Fruit fly (Drosophila melanogaster) whole organism, embryonic: ENCODE data around the gene se.
A peak's percentile ranks its signal among the peaks of the same experiment; 100 is the strongest.

ENCODE experiments used
- Abd-B ChIP-seq: fragments of 200-800 bp; sonication (Bioruptor generic); optimal IDR thresholded peaks from 2 replicates; lab custom pipeline; 2018; ENCODE audit warnings: missing biosample characterization, mild to moderate bottlenecking, missing genetic modification characterization, moderate library complexity
- Atf-2 ChIP-seq: fragments of 200-800 bp; sonication (Bioruptor generic); optimal IDR thresholded peaks from 2 replicates; lab custom pipeline; 2016; ENCODE audit warnings: missing biosample characterization, missing genetic modification characterization
- Atf6 ChIP-seq: fragments of 200-800 bp; sonication (Bioruptor generic); IDR thresholded peaks from 2 replicates; pipeline ENCODE4 v1.3.6; 2022; ENCODE audit warnings: missing biosample characterization, missing genetic modification characterization
- B-H1 ChIP-seq: fragments of 200-800 bp; sonication (Bioruptor generic); IDR thresholded peaks from 3 replicates; pipeline ENCODE4 v1.3.6; 2022; ENCODE audit warnings: missing biosample characterization, missing genetic modification characterization
- CG10979 ChIP-seq: fragments of 200-800 bp; sonication (Bioruptor generic); optimal IDR thresholded peaks from 2 replicates; lab custom pipeline; 2018; ENCODE audit warnings: missing biosample characterization, mild to moderate bottlenecking, missing genetic modification characterization, moderate library complexity
- CG11398 ChIP-seq: fragments of 200-800 bp; sonication (Bioruptor generic); optimal IDR thresholded peaks from 2 replicates; lab custom pipeline; 2016; ENCODE audit warnings: missing biosample characterization, missing genetic modification characterization
- CG12155 ChIP-seq: fragments of 200-800 bp; sonication (Bioruptor generic); optimal IDR thresholded peaks from 3 replicates; lab custom pipeline; 2016; ENCODE audit warnings: missing biosample characterization, missing genetic modification characterization
- CG13287 ChIP-seq: fragments of 200-800 bp; sonication (Bioruptor generic); IDR thresholded peaks from 2 replicates; pipeline ENCODE4 v1.3.6; 2022; ENCODE audit warnings: missing biosample characterization, missing genetic modification characterization; ENCODE audit not compliant: partially characterized antibody
- CG14441 ChIP-seq: fragments of 200-800 bp; sonication (Bioruptor generic); IDR thresholded peaks from 2 replicates; pipeline ENCODE4 v1.3.6; 2022; ENCODE audit warnings: missing biosample characterization, missing genetic modification characterization
- CG14965 ChIP-seq: fragments of 200-800 bp; sonication (Bioruptor generic); optimal IDR thresholded peaks from 2 replicates; lab custom pipeline; 2016; ENCODE audit warnings: missing biosample characterization, missing genetic modification characterization, borderline replicate concordance
- CG15269 ChIP-seq: fragments of 200-800 bp; sonication (Bioruptor generic); optimal IDR thresholded peaks from 2 replicates; lab custom pipeline; 2018; ENCODE audit warnings: missing biosample characterization, mild to moderate bottlenecking, missing genetic modification characterization, moderate library complexity
- CG16863 ChIP-seq: fragments of 200-800 bp; sonication (Bioruptor generic); optimal IDR thresholded peaks from 3 replicates; lab custom pipeline; 2016; ENCODE audit warnings: missing biosample characterization, missing genetic modification characterization
- CG17612 ChIP-seq: fragments of 200-800 bp; sonication (Bioruptor generic); IDR thresholded peaks from 2 replicates; pipeline ENCODE4 v1.3.6; 2022; ENCODE audit warnings: missing biosample characterization, missing genetic modification characterization
- CG18599 ChIP-seq: fragments of 200-800 bp; sonication (Bioruptor generic); optimal IDR thresholded peaks from 3 replicates; lab custom pipeline; 2017; ENCODE audit warnings: missing biosample characterization, missing genetic modification characterization, mild to moderate bottlenecking, moderate library complexity, missing genetic modification reagents
- CG18619 ChIP-seq: fragments of 200-800 bp; sonication (Bioruptor generic); optimal IDR thresholded peaks from 3 replicates; lab custom pipeline; 2017; ENCODE audit warnings: missing biosample characterization, mild to moderate bottlenecking, missing genetic modification characterization
- CG2120 ChIP-seq: fragments of 200-800 bp; sonication (Bioruptor generic); optimal IDR thresholded peaks from 3 replicates; lab custom pipeline; 2016; ENCODE audit warnings: missing biosample characterization, missing genetic modification characterization
- CG30431 ChIP-seq: fragments of 200-800 bp; sonication (Bioruptor generic); optimal IDR thresholded peaks from 2 replicates; lab custom pipeline; 2017; ENCODE audit warnings: missing biosample characterization, missing genetic modification characterization
- CG4820 ChIP-seq: fragments of 200-800 bp; sonication (Bioruptor generic); optimal IDR thresholded peaks from 3 replicates; lab custom pipeline; 2016; ENCODE audit warnings: missing biosample characterization, missing genetic modification characterization
- CG6689 ChIP-seq: fragments of 200-800 bp; sonication (Bioruptor generic); IDR thresholded peaks from 2 replicates; pipeline ENCODE4 v1.3.6; 2022; ENCODE audit warnings: missing biosample characterization, missing genetic modification characterization
- CG7271 ChIP-seq: fragments of 200-800 bp; sonication (Bioruptor generic); optimal IDR thresholded peaks from 2 replicates; lab custom pipeline; 2018; ENCODE audit warnings: missing biosample characterization, mild to moderate bottlenecking, missing genetic modification characterization, moderate library complexity
- CG7357 ChIP-seq: fragments of 200-800 bp; sonication (Bioruptor generic); IDR thresholded peaks from 3 replicates; pipeline ENCODE4 v1.3.6; 2022; ENCODE audit warnings: missing biosample characterization, missing genetic modification characterization
- CG7839 ChIP-seq: fragments of 200-800 bp; sonication (Bioruptor generic); optimal IDR thresholded peaks from 3 replicates; lab custom pipeline; 2018; ENCODE audit warnings: missing biosample characterization, mild to moderate bottlenecking, missing genetic modification characterization, moderate library complexity
- CG9797 ChIP-seq: fragments of 200-800 bp; sonication (Bioruptor generic); optimal IDR thresholded peaks from 3 replicates; lab custom pipeline; 2018; ENCODE audit warnings: missing biosample characterization, mild to moderate bottlenecking, missing genetic modification characterization
- Dad ChIP-seq: fragments of 200-800 bp; sonication (Bioruptor generic); optimal IDR thresholded peaks from 3 replicates; lab custom pipeline; 2016; ENCODE audit warnings: missing biosample characterization, missing genetic modification characterization
- Dip2 ChIP-seq: fragments of 200-800 bp; sonication (Bioruptor generic); IDR thresholded peaks from 2 replicates; pipeline ENCODE4 v1.3.6; 2022; ENCODE audit warnings: missing biosample characterization, missing genetic modification characterization
- Eip74EF ChIP-seq, 2 experiments: fragments of 200-800 bp in 1 of 2; fragments of >200 bp in 1 of 2; sonication (Bioruptor generic) in 1 of 2; optimal IDR thresholded peaks; 2 replicates each; lab custom pipeline; 2017 to 2019; ENCODE audit warnings: missing biosample characterization in 2 of 2, missing genetic modification characterization in 2 of 2, mild to moderate bottlenecking in 1 of 2, moderate library complexity in 1 of 2
- Ets97D ChIP-seq: fragments of 200-800 bp; sonication (Bioruptor generic); optimal IDR thresholded peaks from 3 replicates; lab custom pipeline; 2016; ENCODE audit warnings: missing biosample characterization, missing genetic modification characterization
- HmgZ ChIP-seq: fragments of 200-800 bp; sonication (Bioruptor generic); optimal IDR thresholded peaks from 2 replicates; lab custom pipeline; 2018; ENCODE audit warnings: missing biosample characterization, mild to moderate bottlenecking, missing genetic modification characterization
- Optix ChIP-seq: fragments of 200-800 bp; sonication (Bioruptor generic); IDR thresholded peaks from 3 replicates; pipeline ENCODE4 v1.3.6; 2022; ENCODE audit warnings: missing biosample characterization, missing genetic modification characterization
- Ptx1 ChIP-seq: fragments of 200-800 bp; sonication (Bioruptor generic); IDR thresholded peaks from 2 replicates; pipeline ENCODE4 v1.3.6; 2022; ENCODE audit warnings: missing biosample characterization, missing genetic modification characterization
- Rfx ChIP-seq: fragments of 200-800 bp; sonication (Bioruptor generic); IDR thresholded peaks from 2 replicates; pipeline ENCODE4 v1.3.6; 2022; ENCODE audit warnings: missing biosample characterization, missing genetic modification characterization
- Rx ChIP-seq: fragments of 200-800 bp; sonication (Bioruptor generic); IDR thresholded peaks from 2 replicates; pipeline ENCODE4 v1.3.6; 2022; ENCODE audit warnings: missing biosample characterization, missing genetic modification characterization
- ac ChIP-seq: fragments of 200-800 bp; sonication (Bioruptor generic); optimal IDR thresholded peaks from 3 replicates; lab custom pipeline; 2017; ENCODE audit warnings: missing biosample characterization, mild to moderate bottlenecking, missing genetic modification characterization
- amos ChIP-seq: fragments of 200-800 bp; sonication (Bioruptor generic); IDR thresholded peaks from 2 replicates; pipeline ENCODE4 v1.3.6; 2022; ENCODE audit warnings: missing biosample characterization, missing genetic modification characterization; ENCODE audit not compliant: partially characterized antibody
- bowl ChIP-seq: fragments of 200-800 bp; sonication (Bioruptor generic); IDR thresholded peaks from 2 replicates; pipeline ENCODE4 v1.3.6; 2022; ENCODE audit warnings: missing biosample characterization, missing genetic modification characterization
- ci ChIP-seq: fragments of 200-800 bp; sonication (Bioruptor generic); IDR thresholded peaks from 3 replicates; pipeline ENCODE4 v1.3.6; 2022; ENCODE audit warnings: missing biosample characterization, missing genetic modification characterization
- crol ChIP-seq: fragments of 200-800 bp; sonication (Bioruptor generic); IDR thresholded peaks from 2 replicates; pipeline ENCODE4 v1.3.6; 2022; ENCODE audit warnings: missing biosample characterization, missing genetic modification characterization
- cwo ChIP-seq: fragments of 200-800 bp; sonication (Bioruptor generic); optimal IDR thresholded peaks from 3 replicates; lab custom pipeline; 2017; ENCODE audit warnings: missing biosample characterization, missing genetic modification characterization, mild to moderate bottlenecking, moderate library complexity, missing genetic modification reagents
- dm ChIP-seq: fragments of 200-800 bp; sonication (Bioruptor generic); optimal IDR thresholded peaks from 3 replicates; lab custom pipeline; 2016; ENCODE audit warnings: missing biosample characterization, missing genetic modification characterization
- dpn ChIP-seq, 2 experiments: fragments of 200-800 bp; sonication (Bioruptor generic); optimal IDR thresholded peaks; 3 replicates each; lab custom pipeline; 2016; ENCODE audit warnings: missing biosample characterization in 2 of 2, missing genetic modification characterization in 2 of 2
- fru ChIP-seq: fragments of >200 bp; optimal IDR thresholded peaks from 2 replicates; lab custom pipeline; 2017
- gcm ChIP-seq: fragments of 200-800 bp; sonication (Bioruptor generic); optimal IDR thresholded peaks from 2 replicates; lab custom pipeline; 2019; ENCODE audit warnings: missing biosample characterization, mild to moderate bottlenecking, missing genetic modification characterization, moderate library complexity
- gsb-n ChIP-seq: fragments of 200-800 bp; sonication (Bioruptor generic); optimal IDR thresholded peaks from 3 replicates; lab custom pipeline; 2018; ENCODE audit warnings: missing biosample characterization, mild to moderate bottlenecking, missing genetic modification characterization
- her ChIP-seq: fragments of 200-800 bp; sonication (Bioruptor generic); optimal IDR thresholded peaks from 2 replicates; lab custom pipeline; 2016; ENCODE audit warnings: missing biosample characterization, missing genetic modification characterization
- kni ChIP-seq: fragments of 200-800 bp; sonication (Bioruptor generic); optimal IDR thresholded peaks from 3 replicates; lab custom pipeline; 2017; ENCODE audit warnings: mild to moderate bottlenecking, missing biosample characterization, missing genetic modification reagents, missing genetic modification characterization
- knrl ChIP-seq: fragments of 200-800 bp; sonication (Bioruptor generic); IDR thresholded peaks from 3 replicates; pipeline ENCODE4 v1.3.6; 2022; ENCODE audit warnings: missing biosample characterization, missing genetic modification characterization; ENCODE audit not compliant: partially characterized antibody
- pho ChIP-seq: fragments of 200-800 bp; sonication (Bioruptor generic); optimal IDR thresholded peaks from 2 replicates; lab custom pipeline; 2016; ENCODE audit warnings: missing biosample characterization, missing genetic modification characterization
- sim ChIP-seq: fragments of 200-800 bp; sonication (Bioruptor generic); IDR thresholded peaks from 2 replicates; pipeline ENCODE4 v1.3.6; 2022; ENCODE audit warnings: missing biosample characterization, missing genetic modification characterization
- sob ChIP-seq: fragments of 200-800 bp; sonication (Bioruptor generic); IDR thresholded peaks from 2 replicates; pipeline ENCODE4 v1.3.6; 2022; ENCODE audit warnings: missing biosample characterization, missing genetic modification characterization
- stwl ChIP-seq: fragments of 200-800 bp; sonication (Bioruptor generic); optimal IDR thresholded peaks from 3 replicates; lab custom pipeline; 2018; ENCODE audit warnings: missing biosample characterization, mild to moderate bottlenecking, missing genetic modification characterization, moderate library complexity
- trem ChIP-seq: fragments of 200-800 bp; optimal IDR thresholded peaks from 3 replicates; lab custom pipeline; 2019; ENCODE audit warnings: missing biosample characterization, mild to moderate bottlenecking, missing genetic modification characterization, moderate library complexity
- unc-4 ChIP-seq: fragments of 200-800 bp; sonication (Bioruptor generic); IDR thresholded peaks from 2 replicates; pipeline ENCODE4 v1.3.6; 2022; ENCODE audit warnings: missing biosample characterization, missing genetic modification characterization; ENCODE audit not compliant: partially characterized antibody

The se gene

dm6 chr3L:8553125-8553524, 32.8 kb downstream of the se start (continued):
- TF ChIP-seq knrl: no peak
- no peak for TF ChIP-seq Dad (GFP tag; lab: Kevin White, UChicago)
- no peak for TF ChIP-seq CG16863 (GFP tag; lab: Kevin White, UChicago)
- TF ChIP-seq CG18619: no peak
- TF ChIP-seq CG10979 (tag; lab: Kevin White, UChicago): no peak
- no peak for TF ChIP-seq CG14965
- 0 out of 2 replicates have a peak, but pooled peaks have one; percentile 15 for TF ChIP-seq CG6689 (GFP tag; lab: Robert Waterston, UW)
- no peak for TF ChIP-seq CG30431
- no peak for TF ChIP-seq Dip2 (GFP tag; lab: Robert Waterston, UW)
- TF ChIP-seq CG18599: no peak
- no peak for TF ChIP-seq CG7271 (tag; lab: Kevin White, UChicago)
- no peak for TF ChIP-seq kni
- TF ChIP-seq CG7357 (GFP tag; lab: Robert Waterston, UW): no peak
- TF ChIP-seq dm: no peak
- peak; percentile 13 for TF ChIP-seq her (GFP tag; lab: Kevin White, UChicago)
- TF ChIP-seq CG14441: no peak
- TF ChIP-seq Optix (GFP tag; lab: Robert Waterston, UW): no peak
- TF ChIP-seq B-H1 (GFP tag; lab: Robert Waterston, UW): no peak
- TF ChIP-seq fru (lab: Kevin White, UChicago): no peak
- no peak for TF ChIP-seq ac (GFP tag; lab: Kevin White, UChicago)
- TF ChIP-seq Atf-2: no peak
- TF ChIP-seq CG11398: no peak
- no peak for TF ChIP-seq Eip74EF (GFP tag; optimal IDR thresholded peaks at IDR 0.05; lab: Kevin White, UChicago)
- TF ChIP-seq Ets97D: no peak
- TF ChIP-seq CG7839 (tag; lab: Kevin White, UChicago): no peak
- TF ChIP-seq stwl (tag; lab: Kevin White, UChicago): no peak
- TF ChIP-seq CG12155 (GFP tag; lab: Kevin White, UChicago): no peak
- TF ChIP-seq Abd-B: no peak
- no peak for TF ChIP-seq bowl (GFP tag; lab: Robert Waterston, UW)
- no peak for TF ChIP-seq Rx (GFP tag; lab: Robert Waterston, UW)
- no peak for TF ChIP-seq CG9797 (GFP tag; lab: Kevin White, UChicago)
- TF ChIP-seq unc-4: no peak
- TF ChIP-seq cwo: peak; percentile 13
- no peak for TF ChIP-seq gcm (GFP tag; lab: Kevin White, UChicago)
- no peak for TF ChIP-seq CG13287 (GFP tag; lab: Robert Waterston, UW)
- no peak for TF ChIP-seq sim (GFP tag; lab: Robert Waterston, UW)
- TF ChIP-seq Rfx (GFP tag; lab: Robert Waterston, UW): peak; percentile 60
- TF ChIP-seq pho: no peak
- no peak for TF ChIP-seq gsb-n (tag; lab: Kevin White, UChicago)
- TF ChIP-seq CG15269 (tag; lab: Kevin White, UChicago): peak; percentile 3
- TF ChIP-seq CG17612 (GFP tag; lab: Robert Waterston, UW): no peak
- TF ChIP-seq dpn (GFP tag; optimal IDR thresholded peaks at IDR 0.05; lab: Kevin White, UChicago): peak in 1 of 2 experiments; percentile 2
- TF ChIP-seq Atf6 (GFP tag; lab: Robert Waterston, UW): no peak
- no peak for TF ChIP-seq sob (GFP tag; lab: Robert Waterston, UW)
- TF ChIP-seq trem (tag; lab: Kevin White, UChicago): no peak
- TF ChIP-seq amos (GFP tag; lab: Robert Waterston, UW): no peak
- TF ChIP-seq Ptx1: no peak
- TF ChIP-seq CG2120 (GFP tag; lab: Kevin White, UChicago): peak; percentile 43
- TF ChIP-seq HmgZ (tag; lab: Kevin White, UChicago): no peak
- no peak for TF ChIP-seq CG4820 (GFP tag; lab: Kevin White, UChicago)
- peak; percentile 54; the same call in 1 of the 3 replicates for TF ChIP-seq ci (GFP tag; lab: Robert Waterston, UW)
- TF ChIP-seq crol (GFP tag; lab: Robert Waterston, UW): no peak
